Worm (Caenorhabditis elegans): Measurements from ENCODE around the gene srw-66.

- TF ChIP-seq nhr-11 (tag; optimal IDR thresholded peaks at IDR 0.05) (no peak), nhr-12 (tag; optimal IDR thresholded peaks at IDR 0.05) (no peak), ZK546.5 (tag; optimal IDR thresholded peaks at IDR 0.05) (no peak), lin-15B (tag; optimal IDR thresholded peaks at IDR 0.05) (no peak), mdl-1 (tag; optimal IDR thresholded peaks at IDR 0.05) (no peak), elt-1 (tag; optimal IDR thresholded peaks at IDR 0.05) (no peak), eor-1 (tag; optimal IDR thresholded peaks at IDR 0.05) (no peak), skn-1 (tag; optimal IDR thresholded peaks at IDR 0.05) (no peak), egl-27 (tag; optimal IDR thresholded peaks at IDR 0.05) (no peak)
Observed at ce11 chrII:1284985-1285384, 13.3 kb upstream of the srw-66 start.

Data from whole organism, L3 larva.